Worm (Caenorhabditis elegans) whole organism, early embryonic: ENCODE data around the gene K09E4.1.

Experiments used
- B0310.2 ChIP-seq: sonication (generic microtip); optimal IDR thresholded peaks from 2 replicates; lab custom pipeline; 2016; ENCODE audit warnings: mild to moderate bottlenecking, missing genetic modification characterization, missing compliant biosample characterization
- F13C5.2 ChIP-seq: sonication (generic microtip); optimal IDR thresholded peaks from 2 replicates; lab custom pipeline; 2017; ENCODE audit warnings: mild to moderate bottlenecking, missing genetic modification characterization, inconsistent platforms, missing compliant biosample characterization
- aly-1 ChIP-seq: sonication (generic microtip); optimal IDR thresholded peaks from 2 replicates; lab custom pipeline; 2016; ENCODE audit warnings: missing genetic modification characterization, missing compliant biosample characterization
- ama-1 ChIP-seq: fragments of 150-350 bp; optimal IDR thresholded peaks from 2 replicates; lab custom pipeline; 2014
- ceh-13 ChIP-seq: fragments of 200-800 bp; sonication (Bioruptor generic); optimal IDR thresholded peaks from 2 replicates; lab custom pipeline; 2018; ENCODE audit warnings: mild to moderate bottlenecking, missing genetic modification characterization, missing compliant biosample characterization
- ceh-36 ChIP-seq: sonication (generic microtip); optimal IDR thresholded peaks from 2 replicates; lab custom pipeline; 2016; ENCODE audit warnings: missing genetic modification characterization, inconsistent platforms, missing compliant biosample characterization
- ets-7 ChIP-seq: sonication (generic microtip); optimal IDR thresholded peaks from 2 replicates; lab custom pipeline; 2016; ENCODE audit warnings: missing genotype, missing genetic modification characterization, missing compliant biosample characterization
- flt-1 ChIP-seq: fragments of 200-800 bp; sonication (Bioruptor generic); IDR thresholded peaks from 2 replicates; pipeline ENCODE4 v1.3.6; 2022; ENCODE audit warnings: missing genetic modification characterization, missing compliant biosample characterization
- hmbx-1 ChIP-seq: sonication (generic microtip); optimal IDR thresholded peaks from 2 replicates; lab custom pipeline; 2016; ENCODE audit warnings: mild to moderate bottlenecking, missing genetic modification characterization, missing compliant biosample characterization
- hmg-4 ChIP-seq: fragments of 200-800 bp; sonication (Bioruptor generic); optimal IDR thresholded peaks from 2 replicates; lab custom pipeline; 2018; ENCODE audit warnings: mild to moderate bottlenecking, missing genetic modification characterization, missing compliant biosample characterization
- hnd-1 ChIP-seq: sonication (generic microtip); optimal IDR thresholded peaks from 2 replicates; lab custom pipeline; 2016; ENCODE audit warnings: missing genetic modification characterization, missing compliant biosample characterization
- pes-1 ChIP-seq: fragments of 200-800 bp; sonication (Bioruptor generic); IDR thresholded peaks from 2 replicates; pipeline ENCODE4 v1.3.6; 2022; ENCODE audit warnings: missing genetic modification reagents, missing genetic modification characterization, missing compliant biosample characterization
- scrt-1 ChIP-seq: fragments of 200-800 bp; sonication (Bioruptor generic); IDR thresholded peaks from 2 replicates; pipeline ENCODE4 v1.3.6; 2022; ENCODE audit warnings: missing genetic modification characterization, missing compliant biosample characterization
- sea-1 ChIP-seq: fragments of 200-800 bp; sonication (Bioruptor generic); conservative IDR thresholded peaks from 2 replicates; pipeline ENCODE4 v1.3.6; 2022; ENCODE audit warnings: missing genetic modification characterization, missing compliant biosample characterization
- tbx-11 ChIP-seq: fragments of 200-800 bp; sonication (Bioruptor generic); IDR thresholded peaks from 2 replicates; pipeline ENCODE4 v1.3.6; 2022; ENCODE audit warnings: missing genetic modification characterization, missing compliant biosample characterization
- tbx-37 ChIP-seq: fragments of 200-800 bp; sonication (Bioruptor generic); conservative IDR thresholded peaks from 2 replicates; pipeline ENCODE4 v1.3.6; 2022; ENCODE audit warnings: missing genetic modification reagents, missing genetic modification characterization, missing compliant biosample characterization
- tra-4 ChIP-seq: sonication (generic microtip); optimal IDR thresholded peaks from 2 replicates; lab custom pipeline; 2017; ENCODE audit warnings: missing genetic modification characterization, missing compliant biosample characterization

K09E4.1 gene

ce11 chrII:14126841-14127240 is 10.8 kb upstream of the K09E4.1 start, which contains the start of gene K09E4.3:
Gene K09E4.3, minus strand, starts transcription at chrII:14126941.
- TF ChIP-seq B0310.2 (tag; lab: Kevin White, UChicago), result no peak
- no peak for TF ChIP-seq ceh-13
- TF ChIP-seq hmg-4, result no peak
- TF ChIP-seq ets-7, result no peak
- TF ChIP-seq ceh-36 (tag; lab: Kevin White, UChicago), result no peak
- TF ChIP-seq hnd-1 (tag; lab: Kevin White, UChicago), result no peak
- no peak for TF ChIP-seq F13C5.2 (tag; lab: Kevin White, UChicago)
- TF ChIP-seq ama-1 (lab: Kevin White, UChicago), result no peak
- TF ChIP-seq aly-1 (tag; lab: Kevin White, UChicago), result no peak
- no peak for TF ChIP-seq scrt-1 (GFP tag; lab: Robert Waterston, UW)
- TF ChIP-seq tra-4 (tag; lab: Kevin White, UChicago), result no peak
- no peak for TF ChIP-seq sea-1 (GFP tag; lab: Robert Waterston, UW)
- no peak for TF ChIP-seq tbx-37
- no peak for TF ChIP-seq flt-1
- TF ChIP-seq hmbx-1, result no peak
- no peak for TF ChIP-seq pes-1
- no peak for TF ChIP-seq tbx-11 (GFP tag; lab: Robert Waterston, UW)

ce11 chrII:14129191-14129590 is 8.4 kb upstream of the K09E4.1 start:
- TF ChIP-seq hmg-4 (no peak), sea-1 (GFP tag; lab: Robert Waterston, UW) (no peak), pes-1 (no peak), ceh-13 (no peak), B0310.2 (tag; lab: Kevin White, UChicago) (no peak), ets-7 (no peak)

- TF ChIP-seq flt-1, result no peak
- TF ChIP-seq sea-1 (GFP tag; lab: Robert Waterston, UW), result no peak
- TF ChIP-seq ama-1 (lab: Kevin White, UChicago), result no peak
- TF ChIP-seq scrt-1 (GFP tag; lab: Robert Waterston, UW), result no peak
Measured at ce11 chrII:14132733-14133132, 4.9 kb upstream of the K09E4.1 start, which contains the start of gene algn-3. Gene algn-3, minus strand, starts transcription at chrII:14132833.

- TF ChIP-seq tbx-37, result no peak
- TF ChIP-seq ama-1 (lab: Kevin White, UChicago), result no peak
- no peak for TF ChIP-seq hnd-1 (tag; lab: Kevin White, UChicago)
- no peak for TF ChIP-seq hmg-4
- TF ChIP-seq ceh-13, result no peak
- TF ChIP-seq aly-1 (tag; lab: Kevin White, UChicago), result no peak
- TF ChIP-seq pes-1, result no peak
- no peak for TF ChIP-seq flt-1
- no peak for TF ChIP-seq tra-4 (tag; lab: Kevin White, UChicago)
- TF ChIP-seq hmbx-1, result no peak
- TF ChIP-seq scrt-1 (GFP tag; lab: Robert Waterston, UW), result no peak
- TF ChIP-seq sea-1 (GFP tag; lab: Robert Waterston, UW), result no peak
- TF ChIP-seq tbx-11 (GFP tag; lab: Robert Waterston, UW), result no peak
- TF ChIP-seq F13C5.2 (tag; lab: Kevin White, UChicago), result no peak
- no peak for TF ChIP-seq B0310.2 (tag; lab: Kevin White, UChicago)
Measured at ce11 chrII:14136302-14136701, 1.3 kb upstream of the K09E4.1 start.

ce11 chrII:14138849-14139419 is 1.3 kb downstream of the K09E4.1 start:
- no peak for TF ChIP-seq ceh-13
- TF ChIP-seq flt-1, result no peak
- no peak for TF ChIP-seq scrt-1 (GFP tag; lab: Robert Waterston, UW)
- TF ChIP-seq tra-4 (tag; lab: Kevin White, UChicago), result no peak
- TF ChIP-seq ets-7, result no peak
- TF ChIP-seq tbx-37, result no peak
- no peak for TF ChIP-seq ama-1 (lab: Kevin White, UChicago)
- no peak for TF ChIP-seq B0310.2 (tag; lab: Kevin White, UChicago)
- no peak for TF ChIP-seq F13C5.2 (tag; lab: Kevin White, UChicago)

ce11 chrII:14142098-14142554 is 4.5 kb downstream of the K09E4.1 start, which contains the start of gene cacn-1:
Gene cacn-1, minus strand, starts transcription at chrII:14142148.
- 0 out of 2 replicates have a peak, but pooled peaks have one; percentile 21 for TF ChIP-seq flt-1

ce11 chrII:14143838-14144268 is 6.2 kb downstream of the K09E4.1 start, which contains the start of gene W03H9.2:
Gene W03H9.2, minus strand, starts transcription at chrII:14143869.
- TF ChIP-seq ceh-13 (peak; percentile 52), ceh-36 (tag; lab: Kevin White, UChicago) (no peak), tbx-37 (peak; percentile 68; the same call in 1 of the 2 replicates), hmbx-1 (peak; percentile 56), hnd-1 (tag; lab: Kevin White, UChicago) (peak; percentile 55), tbx-11 (GFP tag; lab: Robert Waterston, UW) (0 out of 2 replicates have a peak, but pooled peaks have one; percentile 19), B0310.2 (tag; lab: Kevin White, UChicago) (peak; percentile 70), flt-1 (0 out of 2 replicates have a peak, but pooled peaks have one; percentile 49), hmg-4 (peak; percentile 68), scrt-1 (GFP tag; lab: Robert Waterston, UW) (no peak), tra-4 (tag; lab: Kevin White, UChicago) (no peak), F13C5.2 (tag; lab: Kevin White, UChicago) (peak; percentile 77), sea-1 (GFP tag; lab: Robert Waterston, UW) (no peak), aly-1 (tag; lab: Kevin White, UChicago) (peak; percentile 46), ama-1 (lab: Kevin White, UChicago) (no peak), pes-1 (peak; percentile 76), ets-7 (peak; percentile 68)

- TF ChIP-seq tbx-37 (no peak), flt-1 (no peak), hnd-1 (tag; lab: Kevin White, UChicago) (no peak), tra-4 (tag; lab: Kevin White, UChicago) (no peak), ets-7 (no peak), ceh-13 (no peak), sea-1 (GFP tag; lab: Robert Waterston, UW) (no peak), aly-1 (tag; lab: Kevin White, UChicago) (no peak), hmbx-1 (no peak), ceh-36 (tag; lab: Kevin White, UChicago) (no peak), F13C5.2 (tag; lab: Kevin White, UChicago) (no peak), pes-1 (no peak)
Measured at ce11 chrII:14150031-14150430, 12.4 kb downstream of the K09E4.1 start, which contains the start of gene W03H9.1. Gene W03H9.1, minus strand, starts transcription at chrII:14150131.
